Worm (Caenorhabditis elegans) whole organism, dauer: ENCODE measurements around the gene Y73B6BL.270.
"Not testable (repeated sequence)": the region's sequence is repeated elsewhere in the genome, so short reads cannot be mapped to it uniquely, and the experiment has no call there.

Experiments used
- unc-62 ChIP-seq: sonication (generic microtip); optimal IDR thresholded peaks from 2 replicates; lab custom pipeline; 2017; ENCODE audit warnings: missing biosample characterization, missing genetic modification reagents, missing genetic modification characterization

Y73B6BL.270 gene

DNA sequence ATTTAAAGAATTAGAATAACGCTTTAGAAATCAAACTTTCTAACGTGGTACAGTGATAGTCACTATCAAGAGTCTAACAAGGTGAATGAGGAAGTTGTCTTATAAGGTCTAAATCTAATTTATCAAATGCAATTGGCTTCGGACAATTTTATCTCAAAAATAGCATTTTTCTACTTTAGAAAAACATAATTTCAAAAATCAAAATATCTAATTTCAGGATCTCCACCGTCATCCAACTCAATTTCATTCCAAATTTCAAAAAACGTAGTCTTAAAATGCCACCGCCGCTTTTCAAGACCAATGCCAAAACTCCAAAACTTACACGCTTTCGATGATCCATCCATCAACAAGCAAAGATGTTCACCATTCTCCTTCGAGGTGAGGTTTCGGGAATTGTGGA lies at the start of gene Y73B6BL.270:
TSS of gene Y73B6BL.270 (plus strand) at position 301 of the 400 bp plus-strand sequence.
- no peak for TF ChIP-seq unc-62

DNA sequence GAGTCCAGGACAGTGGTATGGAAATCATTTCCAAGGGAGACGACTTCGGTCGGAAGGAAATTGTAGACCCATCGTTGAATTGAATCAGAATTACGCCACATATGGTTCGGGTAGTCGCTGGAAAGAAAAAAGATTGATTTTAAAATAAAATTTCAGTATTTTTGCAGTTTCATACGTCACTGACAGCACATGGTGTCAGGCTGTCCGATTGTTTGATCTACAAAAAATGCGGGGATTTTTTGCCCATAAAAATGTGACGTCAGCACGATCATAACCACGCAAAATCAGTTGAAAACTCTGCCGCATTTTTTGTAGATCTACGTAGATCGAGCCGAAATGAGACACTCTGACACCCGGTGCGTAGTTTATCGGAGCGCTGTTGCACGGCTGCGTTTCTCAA lies 47.8 kb upstream of the Y73B6BL.270 start, which contains the start of gene Y73B6BL.12:
TSS of gene Y73B6BL.12 (minus strand) at position 101 of the 400 bp plus-strand sequence.
- TF ChIP-seq unc-62, result not testable (repeated sequence)

- no peak for TF ChIP-seq unc-62
These were observed 43.5 kb upstream of the Y73B6BL.270 start, which contains the start of gene Y73B6BL.29 for ce11 chrIV:6321667-6322066. Y73B6BL.29 (plus strand) TSS chrIV:6321929.

ce11 chrIV:6323654-6324224 lies 41.4 kb upstream of the Y73B6BL.270 start, which contains the start of gene sqd-1:
sqd-1 (plus strand) TSS chrIV:6324174.
- TF ChIP-seq unc-62, result no peak

ce11 chrIV:6325772-6326171 lies 39.4 kb upstream of the Y73B6BL.270 start:
- no peak for TF ChIP-seq unc-62

DNA sequence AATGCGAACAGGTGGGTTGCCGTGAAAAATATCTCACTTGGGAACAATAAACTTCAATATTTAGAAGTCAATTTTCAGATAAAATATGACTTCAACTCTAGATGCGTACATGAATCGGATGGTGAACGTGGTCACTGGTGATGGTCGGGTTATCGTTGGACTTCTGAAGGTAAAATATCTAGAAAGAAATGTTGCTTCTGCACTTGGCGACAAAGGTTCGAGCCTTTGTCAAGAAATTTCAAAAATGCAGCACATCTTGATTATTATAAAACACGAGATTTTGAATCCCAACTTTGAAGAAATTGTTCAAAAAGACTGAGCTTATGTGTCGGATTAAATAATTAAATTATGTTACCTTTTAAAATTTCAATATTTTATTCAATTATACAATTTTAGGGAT lies 38.7 kb upstream of the Y73B6BL.270 start, which contains the start of gene lsm-8:
TSS of gene lsm-8 (plus strand) at position 79 of the 400 bp plus-strand sequence.
- TF ChIP-seq unc-62, result no peak

- TF ChIP-seq unc-62, result no peak
These were observed 37.7 kb upstream of the Y73B6BL.270 start for ce11 chrIV:6327363-6328015.

ce11 chrIV:6328198-6328597 lies 36.9 kb upstream of the Y73B6BL.270 start:
- no peak for TF ChIP-seq unc-62

DNA sequence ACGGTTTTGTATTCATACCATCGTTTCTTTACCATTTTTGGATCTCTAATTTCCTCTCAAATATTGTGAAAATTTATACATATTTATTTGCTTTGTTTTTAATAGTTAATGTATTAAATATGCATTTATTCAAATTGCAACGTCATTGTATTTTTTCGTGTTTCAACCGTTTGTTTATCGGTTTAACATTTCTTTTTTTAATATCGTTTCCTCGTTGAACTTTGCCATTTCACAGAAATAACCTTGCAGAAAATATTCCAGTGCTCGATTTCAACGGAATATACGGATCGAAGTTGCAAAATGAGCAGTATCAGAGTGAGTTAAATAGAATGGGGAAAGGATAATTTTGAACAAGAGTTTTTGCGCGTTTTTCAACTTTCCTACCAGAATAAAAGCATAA lies 35.8 kb upstream of the Y73B6BL.270 start, which contains the start of gene seu-1:
TSS of gene seu-1 (plus strand) at position 301 of the 400 bp plus-strand sequence.
- no peak for TF ChIP-seq unc-62

ce11 chrIV:6330790-6331189 lies 34.4 kb upstream of the Y73B6BL.270 start:
- TF ChIP-seq unc-62, result no peak

DNA sequence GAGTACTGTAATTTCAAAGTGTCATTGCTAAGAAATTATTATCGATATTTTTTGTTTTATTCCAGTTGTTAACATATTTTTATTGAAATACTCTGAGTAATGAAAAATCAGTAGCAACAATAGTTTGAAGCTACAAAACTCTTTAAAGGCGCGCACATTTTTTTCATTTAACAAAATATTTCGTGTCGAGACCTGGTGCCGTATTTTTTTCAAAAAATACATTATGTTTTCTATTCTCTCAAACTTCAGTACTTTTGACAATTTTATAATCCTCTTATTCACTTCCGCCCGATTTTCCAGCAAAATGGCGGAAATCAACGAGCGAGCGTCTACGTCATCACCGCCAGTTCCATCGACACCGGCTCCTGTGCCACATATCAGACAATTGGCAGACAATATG lies 31.2 kb upstream of the Y73B6BL.270 start, which contains the start of gene blos-2:
TSS of gene blos-2 (plus strand) at position 301 of the 400 bp plus-strand sequence.
- TF ChIP-seq unc-62, result no peak

DNA sequence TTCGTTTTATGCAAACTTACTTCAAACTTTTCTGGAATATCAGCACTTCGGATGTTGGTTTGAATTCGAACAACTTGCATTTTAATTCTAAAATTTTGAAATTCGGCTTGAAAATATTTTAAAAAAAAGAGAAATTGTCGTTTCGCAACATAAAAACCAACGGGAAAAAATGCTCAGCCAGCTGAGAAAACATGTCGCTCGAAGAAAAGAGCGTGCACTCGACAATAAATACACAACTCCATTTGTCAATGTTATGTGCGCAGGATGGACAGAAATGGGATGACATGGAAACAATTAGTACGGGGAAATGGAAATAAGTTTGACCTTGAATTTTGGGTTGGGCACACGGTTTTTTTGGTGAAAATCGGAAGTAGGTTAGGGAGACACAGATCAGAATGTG lies 29.2 kb upstream of the Y73B6BL.270 start, which contains the start of gene mif-4:
TSS of gene mif-4 (minus strand) at position 87 of the 400 bp plus-strand sequence.
- TF ChIP-seq unc-62, result no peak

DNA sequence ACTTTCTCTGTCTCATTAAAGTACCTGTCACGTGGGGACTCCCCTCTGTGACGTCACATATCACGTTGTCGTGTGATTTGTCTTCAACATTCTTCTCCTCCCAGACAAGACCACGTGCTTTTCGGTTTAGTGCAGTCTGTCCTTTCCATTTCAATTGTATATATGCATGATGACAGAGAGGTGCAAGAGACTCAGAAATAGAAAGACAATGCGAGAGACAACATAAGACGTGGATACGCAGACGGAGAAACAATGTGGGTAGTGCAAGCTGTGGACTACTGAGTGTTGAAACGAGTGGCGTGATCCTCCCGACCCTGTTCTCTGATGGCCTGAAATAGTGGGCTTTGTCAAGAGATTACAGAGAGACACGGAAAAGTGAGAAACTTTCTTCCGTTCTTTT lies 28.4 kb upstream of the Y73B6BL.270 start:
- peak; percentile 21 for TF ChIP-seq unc-62

DNA sequence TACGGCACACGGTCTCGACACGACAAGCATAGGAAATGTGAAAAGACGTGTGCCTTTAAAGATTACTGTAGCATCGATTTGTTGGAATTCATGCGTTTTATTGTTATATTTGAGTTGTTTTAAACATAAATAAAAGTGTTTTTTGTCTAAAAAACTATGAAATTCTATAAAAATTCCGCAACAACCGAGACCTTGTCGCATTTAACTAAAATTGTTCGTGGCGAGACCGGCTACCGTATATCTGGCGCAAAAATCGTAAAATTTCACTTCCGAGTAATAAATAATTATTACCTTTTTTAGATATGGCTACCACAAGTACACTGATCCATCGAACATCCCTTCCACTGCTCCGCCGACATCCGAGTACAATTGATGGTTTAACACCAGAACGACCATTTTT lies 27.8 kb upstream of the Y73B6BL.270 start, which contains the start of gene ipla-6:
TSS of gene ipla-6 (plus strand) at position 301 of the 400 bp plus-strand sequence.
- TF ChIP-seq unc-62, result no peak

DNA sequence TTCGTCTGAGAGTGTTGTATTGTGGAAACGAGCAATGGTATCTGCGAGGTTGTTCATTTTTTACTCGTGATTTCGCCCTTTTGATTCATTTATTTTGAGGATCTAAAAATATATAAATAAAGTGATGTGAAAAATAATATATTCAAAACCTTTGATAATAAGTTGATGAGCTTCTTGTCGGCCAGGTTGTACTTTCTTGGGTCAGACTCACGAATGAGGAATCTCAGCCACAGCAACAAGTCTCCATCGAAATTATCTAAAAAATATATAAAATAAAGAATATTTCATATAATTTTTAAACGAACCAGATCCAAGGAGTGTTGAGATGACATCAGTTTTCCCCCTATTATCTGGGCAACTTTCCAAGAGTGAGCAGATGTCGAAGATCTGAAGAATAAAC lies 22.7 kb upstream of the Y73B6BL.270 start, which contains the start of gene Y73B6BL.288:
TSS of gene Y73B6BL.288 (minus strand) at position 101 of the 400 bp plus-strand sequence.
- no peak for TF ChIP-seq unc-62

DNA sequence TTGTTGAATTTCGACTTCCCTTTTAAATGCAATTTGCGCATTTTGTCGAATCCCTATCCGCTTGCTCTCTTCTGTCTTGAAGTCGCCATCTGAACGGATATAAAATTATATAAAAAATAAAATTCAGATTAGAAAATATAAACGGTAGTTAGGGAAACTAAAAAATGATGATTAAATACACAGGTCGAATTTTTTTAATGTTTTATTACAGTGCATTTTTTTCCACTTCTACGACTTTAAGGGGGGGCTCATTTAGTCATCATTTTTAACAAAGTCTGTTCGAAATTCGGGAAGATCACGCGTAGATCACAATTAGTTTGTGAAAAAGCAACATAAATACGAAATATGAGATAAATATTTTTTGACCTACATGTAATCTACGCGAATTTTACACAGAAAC lies 22.3 kb upstream of the Y73B6BL.270 start, which contains the start of gene Y73B6BL.14:
TSS of gene Y73B6BL.14 (minus strand) at position 101 of the 400 bp plus-strand sequence.
- TF ChIP-seq unc-62, result no peak

DNA sequence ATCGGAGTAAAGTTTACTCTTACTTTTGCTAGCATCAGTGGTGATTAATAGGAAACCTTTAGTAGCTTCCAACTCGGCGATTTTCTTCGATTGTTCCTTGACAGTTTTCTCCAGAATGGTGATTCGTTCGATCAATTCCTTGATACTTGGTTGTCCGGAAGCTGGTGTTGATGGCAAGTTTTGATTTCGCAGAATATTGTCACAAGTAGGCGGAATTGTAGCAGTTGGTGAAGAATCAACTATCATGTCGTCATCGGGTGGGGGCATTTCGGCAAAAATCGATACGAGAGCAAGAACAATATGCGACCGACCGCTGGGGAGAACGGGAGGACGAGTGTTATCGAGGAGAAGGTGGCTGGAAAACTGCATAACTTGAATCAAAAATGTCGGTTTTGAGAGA lies 17.9 kb upstream of the Y73B6BL.270 start, which contains the start of gene Y73B6BL.289:
TSS of gene Y73B6BL.289 (plus strand) at position 301 of the 400 bp plus-strand sequence.
- TF ChIP-seq unc-62, result not testable (repeated sequence)
